Worm (Caenorhabditis elegans) whole organism, L4 larva: ENCODE measurements around the gene clec-232.
"Not testable (repeated sequence)": the region's sequence is repeated elsewhere in the genome, so short reads cannot be mapped to it uniquely, and the experiment has no call there.

Source experiments
- D1046.2 ChIP-seq: fragments of 200-800 bp; sonication (Bioruptor generic); IDR thresholded peaks from 2 replicates; pipeline ENCODE4 v1.3.6; 2022; ENCODE audit warnings: missing genetic modification characterization, missing compliant biosample characterization
- F44E2.7 ChIP-seq: fragments of 200-800 bp; sonication (Bioruptor generic); IDR thresholded peaks from 2 replicates; pipeline ENCODE4 v2.1.2; 2022; ENCODE audit warnings: missing genetic modification characterization, missing compliant biosample characterization
- F49E8.2 ChIP-seq: sonication (generic microtip); optimal IDR thresholded peaks from 2 replicates; lab custom pipeline; 2016; ENCODE audit warnings: missing compliant biosample characterization, mild to moderate bottlenecking, missing genetic modification characterization, borderline replicate concordance
- R02D3.7 ChIP-seq: fragments of 150-350 bp; sonication (generic microtip); optimal IDR thresholded peaks from 3 replicates; lab custom pipeline; 2014; ENCODE audit warnings: missing biosample characterization, missing genetic modification characterization
- Y48G9A.11 ChIP-seq: fragments of 200-800 bp; sonication (Bioruptor generic); IDR thresholded peaks from 2 replicates; pipeline ENCODE4 v1.3.6; 2022; ENCODE audit warnings: missing genetic modification reagents, missing genetic modification characterization, missing compliant biosample characterization
- Y5F2A.4 ChIP-seq: fragments of 200-800 bp; sonication (Bioruptor generic); optimal IDR thresholded peaks from 2 replicates; lab custom pipeline; 2018; ENCODE audit warnings: mild to moderate bottlenecking, missing genetic modification characterization, missing compliant biosample characterization
- Y75B8A.6 ChIP-seq: fragments of 200-800 bp; sonication (Bioruptor generic); IDR thresholded peaks from 2 replicates; pipeline ENCODE4 v1.3.6; 2022; ENCODE audit warnings: missing genetic modification reagents, missing genetic modification characterization, missing compliant biosample characterization
- aly-2 ChIP-seq: sonication (generic microtip); optimal IDR thresholded peaks from 2 replicates; lab custom pipeline; 2018; ENCODE audit warnings: missing biosample characterization, missing genetic modification characterization
- ama-1 ChIP-seq: fragments of 150-350 bp; optimal IDR thresholded peaks from 2 replicates; lab custom pipeline; 2014; ENCODE audit warnings: inconsistent platforms, mixed read lengths
- arid-1 ChIP-seq: fragments of 200-800 bp; sonication (Bioruptor generic); conservative IDR thresholded peaks from 2 replicates; pipeline ENCODE4 v1.3.6; 2022; ENCODE audit warnings: missing genetic modification reagents, missing genetic modification characterization, missing compliant biosample characterization
- ceh-32 ChIP-seq: sonication (generic microtip); optimal IDR thresholded peaks from 2 replicates; lab custom pipeline; 2016; ENCODE audit warnings: mild to moderate bottlenecking, missing genetic modification characterization, missing compliant biosample characterization; ENCODE audit not compliant: poor library complexity
- ceh-62 ChIP-seq: sonication (generic microtip); optimal IDR thresholded peaks from 2 replicates; lab custom pipeline; 2017; ENCODE audit warnings: missing biosample characterization, missing genetic modification characterization
- daf-12 ChIP-seq: fragments of 150-350 bp; optimal IDR thresholded peaks from 2 replicates; lab custom pipeline; 2014; ENCODE audit warnings: missing biosample characterization, missing genetic modification reagents, missing genetic modification characterization
- daf-8 ChIP-seq: fragments of 200-800 bp; sonication (Bioruptor generic); IDR thresholded peaks from 2 replicates; pipeline ENCODE4 v1.3.6; 2022; ENCODE audit warnings: missing genetic modification characterization, missing compliant biosample characterization
- dpl-1 ChIP-seq: fragments of 150-350 bp; optimal IDR thresholded peaks from 2 replicates; lab custom pipeline; 2014; ENCODE audit warnings: missing biosample characterization, missing genetic modification reagents, missing genetic modification characterization
- egl-27 ChIP-seq: sonication (generic microtip); optimal IDR thresholded peaks from 3 replicates; lab custom pipeline; 2017; ENCODE audit warnings: missing biosample characterization, missing genetic modification reagents, missing genetic modification characterization
- fos-1 ChIP-seq: fragments of 150-350 bp; optimal IDR thresholded peaks from 2 replicates; lab custom pipeline; 2014; ENCODE audit warnings: missing biosample characterization, missing genetic modification characterization
- hlh-11 ChIP-seq: fragments of 200-800 bp; sonication (Bioruptor generic); optimal IDR thresholded peaks from 2 replicates; lab custom pipeline; 2018; ENCODE audit warnings: mild to moderate bottlenecking, missing genetic modification characterization, missing compliant biosample characterization
- jun-1 ChIP-seq: fragments of 150-350 bp; optimal IDR thresholded peaks from 2 replicates; lab custom pipeline; 2014; ENCODE audit warnings: missing biosample characterization, missing genetic modification reagents, missing genetic modification characterization
- lin-38 ChIP-seq: fragments of 200-800 bp; sonication (Bioruptor generic); IDR thresholded peaks from 2 replicates; pipeline ENCODE4 v1.3.6; 2022; ENCODE audit warnings: missing genetic modification reagents, missing genetic modification characterization, missing compliant biosample characterization
- lir-3 ChIP-seq: sonication (generic microtip); optimal IDR thresholded peaks from 2 replicates; lab custom pipeline; 2016; ENCODE audit warnings: mild to moderate bottlenecking, missing genetic modification characterization, missing compliant biosample characterization
- lsy-2 ChIP-seq, 2 experiments: fragments of 150-350 bp in 1 of 2; sonication (generic microtip) in 1 of 2; optimal IDR thresholded peaks; 2 replicates each; lab custom pipeline; 2014 to 2017; ENCODE audit warnings: missing biosample characterization in 2 of 2, missing genetic modification characterization in 2 of 2
- mxl-2 ChIP-seq: fragments of 200-800 bp; sonication (Bioruptor generic); conservative IDR thresholded peaks from 2 replicates; pipeline ENCODE4 v1.3.6; 2022; ENCODE audit warnings: missing genetic modification reagents, missing genetic modification characterization, missing compliant biosample characterization
- mxl-3 ChIP-seq: fragments of 200-800 bp; sonication (Bioruptor generic); optimal IDR thresholded peaks from 2 replicates; lab custom pipeline; 2018; ENCODE audit warnings: mild to moderate bottlenecking, missing genetic modification characterization, missing compliant biosample characterization
- nhr-237 ChIP-seq: sonication (generic microtip); optimal IDR thresholded peaks from 2 replicates; lab custom pipeline; 2017; ENCODE audit warnings: missing biosample characterization, missing genetic modification characterization
- nhr-28 ChIP-seq: fragments of 150-350 bp; optimal IDR thresholded peaks from 2 replicates; lab custom pipeline; 2014; ENCODE audit warnings: missing biosample characterization, missing genetic modification characterization
- nhr-42 ChIP-seq: fragments of 200-800 bp; sonication (Bioruptor generic); IDR thresholded peaks from 2 replicates; pipeline ENCODE4 v1.3.6; 2022; ENCODE audit warnings: missing genetic modification characterization, missing compliant biosample characterization
- nhr-76 ChIP-seq: fragments of 150-350 bp; optimal IDR thresholded peaks from 2 replicates; lab custom pipeline; 2014; ENCODE audit warnings: missing biosample characterization, missing genetic modification characterization
- pha-4 ChIP-seq, 2 experiments: fragments of 150-350 bp in 1 of 2; fragments of 200-800 bp in 1 of 2; sonication (Bioruptor generic) in 1 of 2; IDR thresholded peaks in 1 of 2; optimal IDR thresholded peaks in 1 of 2; 2 replicates each; pipeline versions ENCODE4 v1.3.6 to Lab custom; 2014 to 2022; ENCODE audit warnings: missing genetic modification characterization in 2 of 2, missing genetic modification reagents in 2 of 2, missing biosample characterization in 1 of 2, missing compliant biosample characterization in 1 of 2
- php-3 ChIP-seq: fragments of 200-800 bp; sonication (Bioruptor generic); IDR thresholded peaks from 2 replicates; pipeline ENCODE4 v1.3.6; 2022; ENCODE audit warnings: missing genetic modification reagents, missing genetic modification characterization, missing compliant biosample characterization
- set-16 ChIP-seq: fragments of 200-800 bp; sonication (Bioruptor generic); IDR thresholded peaks from 2 replicates; pipeline ENCODE4 v1.3.6; 2022; ENCODE audit warnings: missing genetic modification reagents, missing genetic modification characterization, missing compliant biosample characterization
- unc-39 ChIP-seq: sonication (generic microtip); optimal IDR thresholded peaks from 2 replicates; lab custom pipeline; 2017; ENCODE audit warnings: missing biosample characterization, missing genetic modification characterization
- unc-62 ChIP-seq, 3 experiments: fragments of 150-350 bp in 1 of 3; sonication (generic microtip); optimal IDR thresholded peaks in 2 of 3; peaks in 1 of 3; 1 replicate in 1 of 3; 2 replicates in 2 of 3; lab custom pipeline; 2014 to 2017; ENCODE audit warnings: missing biosample characterization in 3 of 3, missing genetic modification characterization in 3 of 3, missing genetic modification reagents in 3 of 3, missing genotype in 1 of 3
- zag-1 ChIP-seq: fragments of 150-350 bp; optimal IDR thresholded peaks from 2 replicates; lab custom pipeline; 2014; ENCODE audit warnings: missing biosample characterization, missing genetic modification characterization
- zfp-2 ChIP-seq: sonication (generic microtip); optimal IDR thresholded peaks from 2 replicates; lab custom pipeline; 2016; ENCODE audit warnings: mild to moderate bottlenecking, missing genetic modification characterization, missing compliant biosample characterization
- zfp-3 ChIP-seq: fragments of 200-800 bp; sonication (Bioruptor generic); conservative IDR thresholded peaks from 2 replicates; pipeline ENCODE4 v1.3.6; 2022; ENCODE audit warnings: missing genetic modification reagents, missing genetic modification characterization, missing compliant biosample characterization

clec-232 gene

ce11 chrV:15975845-15976244 is at the start of gene clec-232:
clec-232 (plus strand) TSS chrV:15976145.
- no peak for TF ChIP-seq Y5F2A.4 (GFP tag; lab: Kevin White, UChicago)
- TF ChIP-seq lir-3 (tag; lab: Kevin White, UChicago), result no peak

- TF ChIP-seq fos-1 (tag; lab: Kevin White, UChicago) (no peak), daf-12 (no peak), nhr-42 (GFP tag; lab: Robert Waterston, UW) (no peak), lin-38 (GFP tag; lab: Robert Waterston, UW) (no peak), egl-27 (no peak), mxl-2 (GFP tag; lab: Robert Waterston, UW) (no peak), hlh-11 (tag; lab: Kevin White, UChicago) (no peak), Y75B8A.6 (GFP tag; lab: Robert Waterston, UW) (no peak), daf-8 (GFP tag; lab: Robert Waterston, UW) (no peak)
Measured at ce11 chrV:15928325-15928724, 47.6 kb upstream of the clec-232 start, which contains the start of gene pzf-1. pzf-1 (minus strand) TSS chrV:15928425.

DNA sequence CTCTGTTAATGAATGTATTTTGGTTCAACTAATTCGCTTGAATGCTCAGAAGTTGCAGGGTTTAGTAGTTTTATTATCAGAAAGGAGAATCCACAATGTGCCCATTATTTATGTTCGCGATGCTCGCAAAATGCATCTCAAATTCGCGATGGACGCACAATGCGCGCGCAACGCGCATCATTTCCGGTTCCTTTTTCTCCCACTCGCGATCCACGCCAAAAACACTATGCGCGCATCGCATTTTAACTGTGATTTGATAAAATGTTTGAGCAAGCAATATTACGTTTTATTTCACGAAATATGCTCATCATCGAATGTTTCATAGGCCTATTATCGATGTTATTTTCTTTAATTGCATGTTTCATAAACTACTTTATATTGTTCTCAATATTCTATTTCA is 46.1 kb upstream of the clec-232 start, which contains the start of gene srbc-77:
Gene srbc-77, plus strand, starts transcription at position 301 of the 400 bp plus-strand sequence.
- TF ChIP-seq mxl-3 (GFP tag; lab: Kevin White, UChicago); nhr-237 (tag; lab: Kevin White, UChicago); D1046.2 (GFP tag; lab: Robert Waterston, UW): not testable (repeated sequence)

- no peak for TF ChIP-seq set-16 (GFP tag; lab: Robert Waterston, UW)
- TF ChIP-seq aly-2 (tag; lab: Kevin White, UChicago), result no peak
- TF ChIP-seq R02D3.7 (tag; lab: Kevin White, UChicago), result no peak
- TF ChIP-seq dpl-1 (GFP tag; lab: Kevin White, UChicago), result no peak
- TF ChIP-seq ceh-62 (tag; lab: Kevin White, UChicago), result no peak
- TF ChIP-seq nhr-28 (tag; lab: Kevin White, UChicago), result no peak
Measured at ce11 chrV:15932390-15932789, 43.6 kb upstream of the clec-232 start, which contains the start of gene srw-26. srw-26 (minus strand) TSS chrV:15932490.

DNA sequence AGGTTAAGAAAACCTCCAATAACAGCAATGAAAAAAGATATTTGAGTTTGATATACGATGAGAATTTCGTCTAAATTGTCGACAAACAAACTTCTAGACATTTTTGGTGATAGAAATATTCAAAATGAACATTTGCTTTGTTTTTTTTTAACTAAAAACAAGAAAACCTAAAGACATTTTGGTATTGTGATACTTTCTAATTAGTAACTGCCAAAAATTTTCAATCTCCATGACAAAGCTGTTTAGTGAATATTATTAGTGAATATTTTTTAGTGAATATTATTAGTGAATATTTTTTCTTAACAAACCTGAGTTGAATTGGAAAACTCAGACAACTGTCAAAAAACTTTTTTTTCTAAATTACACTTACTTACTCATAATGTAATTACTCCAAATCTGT is 35.7 kb upstream of the clec-232 start, which contains the start of gene srw-55:
Gene srw-55, minus strand, starts transcription at position 101 of the 400 bp plus-strand sequence.
- no peak for TF ChIP-seq ceh-32 (tag; lab: Kevin White, UChicago)
- peak in 1 of 2 experiments; percentile 66 for TF ChIP-seq unc-62 (GFP tag; optimal IDR thresholded peaks at IDR 0.05 in 1 of 2; lab: Kevin White, UChicago)
- TF ChIP-seq unc-62 (tag; optimal IDR thresholded peaks at IDR 0.05; lab: Kevin White, UChicago), result no peak
- TF ChIP-seq Y48G9A.11, result no peak

ce11 chrV:15943125-15943524 is 32.8 kb upstream of the clec-232 start, which contains the start of gene srw-53:
srw-53 (plus strand) TSS chrV:15943425.
- TF ChIP-seq arid-1 (GFP tag; lab: Robert Waterston, UW), result no peak
- no peak for TF ChIP-seq unc-39 (tag; lab: Kevin White, UChicago)
- no peak for TF ChIP-seq nhr-42 (GFP tag; lab: Robert Waterston, UW)
- no peak for TF ChIP-seq zfp-3 (GFP tag; lab: Robert Waterston, UW)
- TF ChIP-seq D1046.2 (GFP tag; lab: Robert Waterston, UW), result no peak
- TF ChIP-seq lsy-2 (tag; optimal IDR thresholded peaks at IDR 0.05; lab: Kevin White, UChicago), result no peak
- TF ChIP-seq F49E8.2 (tag; lab: Kevin White, UChicago), result no peak
- no peak for TF ChIP-seq ceh-32 (tag; lab: Kevin White, UChicago)
- TF ChIP-seq egl-27, result no peak
- TF ChIP-seq nhr-76 (tag; lab: Kevin White, UChicago), result no peak
- TF ChIP-seq F44E2.7 (GFP tag; lab: Robert Waterston, UW), result no peak
- no peak for TF ChIP-seq php-3
- no peak for TF ChIP-seq zag-1 (tag; lab: Kevin White, UChicago)
- no peak for TF ChIP-seq zfp-2 (tag; lab: Kevin White, UChicago)
- TF ChIP-seq jun-1 (tag; lab: Kevin White, UChicago), result no peak
- TF ChIP-seq pha-4 (GFP tag; IDR thresholded peaks at IDR 0.05; lab: Robert Waterston, UW), result no peak
- TF ChIP-seq pha-4 (tag; optimal IDR thresholded peaks at IDR 0.05; lab: Kevin White, UChicago), result no peak
- TF ChIP-seq Y48G9A.11, result no peak
- no peak for TF ChIP-seq ama-1 (lab: Kevin White, UChicago)
